Worm (Caenorhabditis elegans) whole organism, early embryonic: ENCODE measurements around the gene fbxb-44.

Experiments used
- ama-1 ChIP-seq: fragments of 150-350 bp; optimal IDR thresholded peaks from 2 replicates; lab custom pipeline; 2014
- ceh-13 ChIP-seq: fragments of 200-800 bp; sonication (Bioruptor generic); optimal IDR thresholded peaks from 2 replicates; lab custom pipeline; 2018; ENCODE audit warnings: mild to moderate bottlenecking, missing genetic modification characterization, missing compliant biosample characterization
- flt-1 ChIP-seq: fragments of 200-800 bp; sonication (Bioruptor generic); IDR thresholded peaks from 2 replicates; pipeline ENCODE4 v1.3.6; 2022; ENCODE audit warnings: missing genetic modification characterization, missing compliant biosample characterization
- hmg-4 ChIP-seq: fragments of 200-800 bp; sonication (Bioruptor generic); optimal IDR thresholded peaks from 2 replicates; lab custom pipeline; 2018; ENCODE audit warnings: mild to moderate bottlenecking, missing genetic modification characterization, missing compliant biosample characterization
- pes-1 ChIP-seq: fragments of 200-800 bp; sonication (Bioruptor generic); IDR thresholded peaks from 2 replicates; pipeline ENCODE4 v1.3.6; 2022; ENCODE audit warnings: missing genetic modification reagents, missing genetic modification characterization, missing compliant biosample characterization
- scrt-1 ChIP-seq: fragments of 200-800 bp; sonication (Bioruptor generic); IDR thresholded peaks from 2 replicates; pipeline ENCODE4 v1.3.6; 2022; ENCODE audit warnings: missing genetic modification characterization, missing compliant biosample characterization
- tbx-11 ChIP-seq: fragments of 200-800 bp; sonication (Bioruptor generic); IDR thresholded peaks from 2 replicates; pipeline ENCODE4 v1.3.6; 2022; ENCODE audit warnings: missing genetic modification characterization, missing compliant biosample characterization

DNA sequence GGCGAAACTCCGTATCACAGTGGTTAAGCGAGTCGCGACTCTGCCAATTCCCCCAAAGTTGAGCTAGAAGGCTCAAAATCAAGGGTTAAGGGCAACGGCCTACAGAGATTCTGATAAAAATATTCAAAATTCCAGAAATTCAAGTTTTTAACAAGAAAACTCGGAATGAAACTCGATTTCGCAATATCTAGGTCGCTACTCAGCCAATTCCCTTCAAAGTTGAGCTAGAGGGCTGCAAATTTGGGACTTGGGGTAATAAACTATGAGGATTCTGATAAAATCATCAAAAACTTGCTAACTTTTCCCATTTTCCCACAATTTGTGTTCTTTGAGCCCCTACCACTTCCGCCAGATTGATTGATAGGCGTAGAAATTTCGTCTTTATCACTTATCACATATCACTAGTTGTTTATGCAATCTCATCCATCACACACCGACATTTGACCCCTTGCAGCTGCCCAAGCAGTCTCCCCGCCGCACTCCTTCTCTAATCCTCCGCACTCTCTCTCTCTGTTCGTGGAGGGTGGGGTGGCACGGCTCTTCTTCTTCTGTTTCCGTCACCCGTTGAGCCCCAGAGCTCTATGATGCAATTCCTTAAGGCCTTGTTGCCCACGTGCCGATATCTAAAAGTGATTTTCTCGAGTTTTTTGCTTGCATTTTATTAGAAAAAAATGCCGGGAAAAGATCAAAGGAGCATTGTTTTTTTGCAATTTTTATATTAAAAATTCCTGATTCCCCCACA is 36.9 kb upstream of the fbxb-44 start:
- TF ChIP-seq tbx-11 (GFP tag; lab: Robert Waterston, UW) (no peak), ama-1 (lab: Kevin White, UChicago) (no peak), hmg-4 (GFP tag; lab: Kevin White, UChicago) (peak; percentile 49), pes-1 (GFP tag; lab: Robert Waterston, UW) (no peak), scrt-1 (GFP tag; lab: Robert Waterston, UW) (no peak), flt-1 (no peak), ceh-13 (no peak)
